Worm (Caenorhabditis elegans) whole organism, young adult: ENCODE data around the gene cyp-34A10.

Experiments used
- B0019.2 ChIP-seq: fragments of 200-800 bp; sonication (Bioruptor generic); conservative IDR thresholded peaks from 2 replicates; pipeline ENCODE4 v1.3.6; 2022; ENCODE audit warnings: missing genetic modification reagents, missing genetic modification characterization, missing compliant biosample characterization
- B0261.1 ChIP-seq: sonication (generic microtip); optimal IDR thresholded peaks from 2 replicates; lab custom pipeline; 2016; ENCODE audit warnings: mild to moderate bottlenecking, missing genetic modification characterization, moderate library complexity, missing compliant biosample characterization
- C06A6.2 ChIP-seq: fragments of 200-800 bp; sonication (Bioruptor generic); conservative IDR thresholded peaks from 2 replicates; pipeline ENCODE4 v1.3.6; 2022; ENCODE audit warnings: missing genetic modification characterization, missing compliant biosample characterization
- C17E4.6 ChIP-seq: fragments of 200-800 bp; sonication (Bioruptor generic); IDR thresholded peaks from 2 replicates; pipeline ENCODE4 v1.3.6; 2022; ENCODE audit warnings: missing genetic modification reagents, missing genetic modification characterization, missing compliant biosample characterization
- F10E7.11 ChIP-seq: sonication (generic microtip); optimal IDR thresholded peaks from 2 replicates; lab custom pipeline; 2017; ENCODE audit warnings: mild to moderate bottlenecking, missing genetic modification characterization, moderate library complexity, missing compliant biosample characterization
- F22D6.2 ChIP-seq: sonication (generic microtip); optimal IDR thresholded peaks from 2 replicates; lab custom pipeline; 2016; ENCODE audit warnings: mild to moderate bottlenecking, missing genetic modification characterization, missing compliant biosample characterization
- F37B4.10 ChIP-seq: fragments of 200-800 bp; sonication (Bioruptor generic); IDR thresholded peaks from 2 replicates; pipeline ENCODE4 v1.3.6; 2022; ENCODE audit warnings: missing genetic modification characterization, missing compliant biosample characterization
- F39B2.1 ChIP-seq: fragments of 200-800 bp; sonication (Bioruptor generic); IDR thresholded peaks from 2 replicates; pipeline ENCODE4 v1.3.6; 2022; ENCODE audit warnings: missing genetic modification reagents, missing genetic modification characterization, missing compliant biosample characterization
- F49E8.2 ChIP-seq: sonication (generic microtip); optimal IDR thresholded peaks from 3 replicates; lab custom pipeline; 2017; ENCODE audit warnings: missing genetic modification characterization, mild to moderate bottlenecking, missing compliant biosample characterization, antibody characterized with exemption, moderate library complexity; ENCODE audit not compliant: insufficient read depth
- F57A8.1 ChIP-seq: fragments of 200-800 bp; sonication (Bioruptor generic); optimal IDR thresholded peaks from 2 replicates; lab custom pipeline; 2018; ENCODE audit warnings: mild to moderate bottlenecking, missing genetic modification characterization, moderate library complexity, missing compliant biosample characterization
- F57C9.4 ChIP-seq: sonication (generic microtip); optimal IDR thresholded peaks from 2 replicates; lab custom pipeline; 2017; ENCODE audit warnings: mild to moderate bottlenecking, missing genetic modification characterization, missing compliant biosample characterization
- K11D2.4 ChIP-seq: fragments of 200-800 bp; sonication (Bioruptor generic); IDR thresholded peaks from 2 replicates; pipeline ENCODE4 v1.3.6; 2022; ENCODE audit warnings: missing genetic modification reagents, missing genetic modification characterization, missing compliant biosample characterization
- Y53G8AR.9 ChIP-seq: fragments of 200-800 bp; sonication (Bioruptor generic); conservative IDR thresholded peaks from 2 replicates; pipeline ENCODE4 v1.3.6; 2022; ENCODE audit warnings: missing genetic modification reagents, missing genetic modification characterization, missing compliant biosample characterization
- akir-1 ChIP-seq: fragments of 200-800 bp; sonication (Bioruptor generic); optimal IDR thresholded peaks from 2 replicates; lab custom pipeline; 2018; ENCODE audit warnings: mild to moderate bottlenecking, missing genetic modification characterization, moderate library complexity, missing compliant biosample characterization
- aptf-3 ChIP-seq: fragments of 200-800 bp; sonication (Bioruptor generic); IDR thresholded peaks from 2 replicates; pipeline ENCODE4 v1.3.6; 2022; ENCODE audit warnings: missing genetic modification characterization, missing compliant biosample characterization
- athp-1 ChIP-seq: sonication (generic microtip); optimal IDR thresholded peaks from 2 replicates; lab custom pipeline; 2017; ENCODE audit warnings: mild to moderate bottlenecking, missing genetic modification characterization, missing compliant biosample characterization
- attf-5 ChIP-seq: fragments of 200-800 bp; sonication (Bioruptor generic); optimal IDR thresholded peaks from 2 replicates; lab custom pipeline; 2018; ENCODE audit warnings: mild to moderate bottlenecking, missing genetic modification characterization, missing compliant biosample characterization
- ceh-91 ChIP-seq: fragments of 200-800 bp; sonication (Bioruptor generic); IDR thresholded peaks from 2 replicates; pipeline ENCODE4 v1.3.6; 2022; ENCODE audit warnings: missing genetic modification reagents, missing genetic modification characterization, missing compliant biosample characterization
- die-1 ChIP-seq: sonication (generic microtip); optimal IDR thresholded peaks from 2 replicates; lab custom pipeline; 2016; ENCODE audit warnings: missing genotype, mild to moderate bottlenecking, missing genetic modification characterization, missing compliant biosample characterization
- dox-1 ChIP-seq: fragments of 200-800 bp; sonication (Bioruptor generic); IDR thresholded peaks from 2 replicates; pipeline ENCODE4 v1.3.6; 2022; ENCODE audit warnings: missing genetic modification reagents, missing genetic modification characterization, missing compliant biosample characterization
- dpl-1 ChIP-seq: fragments of 150-350 bp; optimal IDR thresholded peaks from 2 replicates; lab custom pipeline; 2014; ENCODE audit warnings: missing biosample characterization, missing genetic modification reagents, missing genetic modification characterization
- ekl-4 ChIP-seq: fragments of 200-800 bp; sonication (Bioruptor generic); IDR thresholded peaks from 2 replicates; pipeline ENCODE4 v1.3.6; 2022; ENCODE audit warnings: missing genetic modification reagents, missing genetic modification characterization, missing compliant biosample characterization
- gei-17 ChIP-seq: fragments of 200-800 bp; sonication (Bioruptor generic); optimal IDR thresholded peaks from 2 replicates; lab custom pipeline; 2018; ENCODE audit warnings: mild to moderate bottlenecking, missing genetic modification characterization, missing compliant biosample characterization
- hlh-12 ChIP-seq: sonication (generic microtip); optimal IDR thresholded peaks from 2 replicates; lab custom pipeline; 2016; ENCODE audit warnings: missing genetic modification characterization, missing compliant biosample characterization
- hmg-20 ChIP-seq: fragments of 200-800 bp; sonication (Bioruptor generic); IDR thresholded peaks from 2 replicates; pipeline ENCODE4 v1.3.6; 2022; ENCODE audit warnings: missing genetic modification reagents, missing genetic modification characterization, missing compliant biosample characterization
- lsl-1 ChIP-seq: fragments of 200-800 bp; sonication (Bioruptor generic); optimal IDR thresholded peaks from 2 replicates; lab custom pipeline; 2018; ENCODE audit warnings: mild to moderate bottlenecking, missing genetic modification characterization, moderate library complexity, missing compliant biosample characterization
- madf-6 ChIP-seq: fragments of 200-800 bp; sonication (Bioruptor generic); IDR thresholded peaks from 2 replicates; pipeline ENCODE4 v1.3.6; 2022; ENCODE audit warnings: missing genetic modification reagents, missing genetic modification characterization, missing compliant biosample characterization
- mes-4 ChIP-seq: sonication (generic microtip); optimal IDR thresholded peaks from 2 replicates; lab custom pipeline; 2016; ENCODE audit warnings: missing genotype, missing genetic modification characterization, missing compliant biosample characterization
- mxl-1 ChIP-seq: sonication (generic microtip); optimal IDR thresholded peaks from 2 replicates; lab custom pipeline; 2016; ENCODE audit warnings: missing genetic modification characterization, missing compliant biosample characterization
- nfya-1 ChIP-seq: sonication (generic microtip); optimal IDR thresholded peaks from 2 replicates; lab custom pipeline; 2017; ENCODE audit warnings: antibody characterized with exemption, missing compliant biosample characterization, missing genetic modification characterization, borderline replicate concordance; ENCODE audit not compliant: insufficient read depth
- nfya-2 ChIP-seq: fragments of 200-800 bp; sonication (Bioruptor generic); IDR thresholded peaks from 2 replicates; pipeline ENCODE4 v1.3.6; 2022; ENCODE audit warnings: missing genetic modification reagents, missing genetic modification characterization, missing compliant biosample characterization
- nhr-179 ChIP-seq: sonication (generic microtip); optimal IDR thresholded peaks from 2 replicates; lab custom pipeline; 2016; ENCODE audit warnings: mild to moderate bottlenecking, missing genetic modification characterization, missing compliant biosample characterization
- nhr-90 ChIP-seq: sonication (generic microtip); optimal IDR thresholded peaks from 2 replicates; lab custom pipeline; 2016; ENCODE audit warnings: missing genotype, mild to moderate bottlenecking, missing genetic modification characterization, missing compliant biosample characterization
- pha-4 ChIP-seq: fragments of 150-350 bp; sonication (generic microtip); optimal IDR thresholded peaks from 2 replicates; lab custom pipeline; 2014; ENCODE audit warnings: missing biosample characterization, missing genetic modification reagents, missing genetic modification characterization
- rec-8 ChIP-seq, 2 experiments: sonication (generic microtip); optimal IDR thresholded peaks; 2 replicates each; lab custom pipeline; 2016; ENCODE audit warnings: mild to moderate bottlenecking in 2 of 2, missing genetic modification characterization in 2 of 2, missing genetic modification reagents in 2 of 2, missing genotype in 2 of 2, missing biosample characterization in 1 of 2, missing compliant biosample characterization in 1 of 2, moderate library complexity in 1 of 2
- sea-2 ChIP-seq: fragments of 200-800 bp; sonication (Bioruptor generic); IDR thresholded peaks from 2 replicates; pipeline ENCODE4 v1.3.6; 2022; ENCODE audit warnings: missing genetic modification characterization, missing compliant biosample characterization
- tbp1 ChIP-seq: fragments of 200-800 bp; sonication (Bioruptor generic); optimal IDR thresholded peaks from 2 replicates; lab custom pipeline; 2018; ENCODE audit warnings: mild to moderate bottlenecking, missing genetic modification characterization, missing compliant biosample characterization
- unc-62 ChIP-seq: fragments of 150-350 bp; optimal IDR thresholded peaks from 2 replicates; lab custom pipeline; 2014; ENCODE audit warnings: missing biosample characterization, missing genetic modification reagents, missing genetic modification characterization
- xnd-1 ChIP-seq: sonication (generic microtip); optimal IDR thresholded peaks from 2 replicates; lab custom pipeline; 2016; ENCODE audit warnings: missing genotype, missing genetic modification reagents, missing genetic modification characterization, missing compliant biosample characterization
- zfh-2 ChIP-seq: fragments of 200-800 bp; sonication (Bioruptor generic); conservative IDR thresholded peaks from 2 replicates; pipeline ENCODE4 v1.3.6; 2022; ENCODE audit warnings: missing genetic modification reagents, missing genetic modification characterization, missing compliant biosample characterization
- ztf-22 ChIP-seq: fragments of 200-800 bp; sonication (Bioruptor generic); optimal IDR thresholded peaks from 2 replicates; lab custom pipeline; 2018; ENCODE audit warnings: mild to moderate bottlenecking, missing genetic modification characterization, moderate library complexity, missing compliant biosample characterization
- ztf-6 ChIP-seq: fragments of 200-800 bp; sonication (Bioruptor generic); IDR thresholded peaks from 2 replicates; pipeline ENCODE4 v1.3.6; 2022; ENCODE audit warnings: missing genetic modification reagents, missing genetic modification characterization, missing compliant biosample characterization

Gene cyp-34A10

ce11 chrV:3984178-3984577, 11.4 kb upstream of the cyp-34A10 start, which contains the start of gene nlp-29 (continued):
- no peak for TF ChIP-seq F10E7.11 (tag; lab: Kevin White, UChicago)
- TF ChIP-seq akir-1 (GFP tag; lab: Kevin White, UChicago): no peak

DNA sequence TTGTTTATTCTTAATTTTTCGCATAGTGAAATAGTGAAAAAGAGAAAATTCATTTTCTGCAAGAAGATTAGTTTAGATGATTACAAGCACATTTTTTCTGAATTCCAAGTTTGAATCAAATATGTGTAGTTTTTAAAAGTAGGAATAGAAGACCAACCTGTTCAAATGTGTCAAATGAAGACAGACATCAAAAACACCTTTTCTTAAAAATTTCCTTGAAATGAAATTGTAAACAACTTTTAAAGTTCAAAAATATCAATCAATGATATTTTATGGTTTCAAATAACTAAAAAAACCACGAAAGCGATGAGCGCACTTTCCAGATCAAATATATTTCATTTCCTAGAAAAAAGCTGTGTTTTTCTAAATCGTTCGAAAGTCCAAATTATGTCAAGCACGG, 8.9 kb upstream of the cyp-34A10 start, which contains the start of gene nlp-30:
TSS of gene nlp-30 (plus strand) at position 301 of the 400 bp plus-strand sequence.
- TF ChIP-seq pha-4 (tag; lab: Kevin White, UChicago): no peak
- TF ChIP-seq madf-6 (GFP tag; lab: Robert Waterston, UW): no peak
- TF ChIP-seq attf-5 (GFP tag; lab: Kevin White, UChicago): no peak
- no peak for TF ChIP-seq nhr-179 (tag; lab: Kevin White, UChicago)
- TF ChIP-seq F49E8.2 (tag; lab: Kevin White, UChicago): no peak
- TF ChIP-seq tbp1 (GFP tag; lab: Kevin White, UChicago): no peak
- no peak for TF ChIP-seq unc-62 (GFP tag; lab: Kevin White, UChicago)
- TF ChIP-seq ztf-22 (GFP tag; lab: Kevin White, UChicago): no peak
- TF ChIP-seq C06A6.2 (GFP tag; lab: Robert Waterston, UW): no peak
- no peak for TF ChIP-seq nhr-90
- no peak for TF ChIP-seq F22D6.2 (tag; lab: Kevin White, UChicago)
- TF ChIP-seq F39B2.1 (GFP tag; lab: Robert Waterston, UW): no peak
- TF ChIP-seq nfya-2 (GFP tag; lab: Robert Waterston, UW): no peak
- TF ChIP-seq dpl-1 (GFP tag; lab: Kevin White, UChicago): no peak
- no peak for TF ChIP-seq dox-1 (GFP tag; lab: Robert Waterston, UW)
- TF ChIP-seq C17E4.6 (GFP tag; lab: Robert Waterston, UW): no peak

- TF ChIP-seq B0261.1 (no peak), rec-8 (tag; optimal IDR thresholded peaks at IDR 0.05; lab: Kevin White, UChicago) (no peak), K11D2.4 (GFP tag; lab: Robert Waterston, UW) (no peak), die-1 (tag; lab: Kevin White, UChicago) (no peak), akir-1 (GFP tag; lab: Kevin White, UChicago) (no peak), hlh-12 (no peak), B0019.2 (no peak), F57C9.4 (tag; lab: Kevin White, UChicago) (no peak), Y53G8AR.9 (GFP tag; lab: Robert Waterston, UW) (no peak), athp-1 (tag; lab: Kevin White, UChicago) (no peak), nfya-1 (tag; lab: Kevin White, UChicago) (no peak), ztf-6 (GFP tag; lab: Robert Waterston, UW) (no peak), sea-2 (GFP tag; lab: Robert Waterston, UW) (no peak), lsl-1 (no peak), hmg-20 (GFP tag; lab: Robert Waterston, UW) (no peak), xnd-1 (tag; lab: Kevin White, UChicago) (no peak), attf-5 (GFP tag; lab: Kevin White, UChicago) (no peak)
Measured at ce11 chrV:3980228-3980933, 7.6 kb upstream of the cyp-34A10 start.

ce11 chrV:3979819-3980218, 7.0 kb upstream of the cyp-34A10 start, which contains the start of gene nlp-31:
nlp-31 (plus strand) TSS chrV:3980055.
- TF ChIP-seq mes-4 (tag; lab: Kevin White, UChicago): no peak
- TF ChIP-seq F22D6.2 (tag; lab: Kevin White, UChicago): no peak
- TF ChIP-seq nfya-1 (tag; lab: Kevin White, UChicago): no peak
- no peak for TF ChIP-seq zfh-2
- no peak for TF ChIP-seq F57A8.1
- TF ChIP-seq die-1 (tag; lab: Kevin White, UChicago): no peak
- TF ChIP-seq mxl-1 (tag; lab: Kevin White, UChicago): no peak
- no peak for TF ChIP-seq unc-62 (GFP tag; lab: Kevin White, UChicago)
- no peak for TF ChIP-seq K11D2.4 (GFP tag; lab: Robert Waterston, UW)
- no peak for TF ChIP-seq nfya-2 (GFP tag; lab: Robert Waterston, UW)
- no peak for TF ChIP-seq ztf-22 (GFP tag; lab: Kevin White, UChicago)
- TF ChIP-seq gei-17 (GFP tag; lab: Kevin White, UChicago): no peak
- TF ChIP-seq akir-1 (GFP tag; lab: Kevin White, UChicago): no peak
- no peak for TF ChIP-seq ekl-4 (GFP tag; lab: Robert Waterston, UW)
- TF ChIP-seq C06A6.2 (GFP tag; lab: Robert Waterston, UW): no peak
- no peak for TF ChIP-seq ceh-91 (GFP tag; lab: Robert Waterston, UW)
- no peak for TF ChIP-seq aptf-3 (GFP tag; lab: Robert Waterston, UW)
- TF ChIP-seq F37B4.10 (GFP tag; lab: Robert Waterston, UW): no peak
- no peak for TF ChIP-seq sea-2 (GFP tag; lab: Robert Waterston, UW)
